Worm (Caenorhabditis elegans): ENCODE data around the gene R08C7.8.

R08C7.8 gene

DNA sequence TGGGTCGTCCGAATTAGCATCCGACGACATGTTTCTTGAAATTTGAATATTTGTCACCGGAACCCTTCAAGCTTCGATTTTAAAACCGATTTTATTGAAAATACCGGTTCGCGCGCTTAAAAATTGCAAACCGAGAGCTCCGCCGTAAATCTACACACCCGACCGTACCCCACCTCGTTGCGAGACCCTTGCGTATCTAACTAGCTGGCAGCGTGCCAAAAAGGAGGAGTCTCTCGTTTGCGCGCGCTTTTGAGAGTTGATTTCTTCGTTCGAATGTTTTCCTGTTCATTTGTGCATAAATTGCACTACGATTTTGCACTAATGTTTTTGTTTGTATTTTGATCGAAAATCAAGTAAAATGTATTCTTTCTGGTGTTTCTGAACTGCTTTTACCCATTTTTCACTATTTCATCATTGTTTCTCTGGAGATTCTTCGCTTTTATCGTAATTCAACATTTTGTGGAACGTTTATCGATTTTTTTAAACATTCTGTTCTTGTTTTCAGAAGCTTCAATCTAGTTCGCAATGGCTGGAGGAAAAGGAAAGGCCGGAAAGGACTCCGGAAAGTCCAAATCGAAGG lies 11.5 kb upstream of the R08C7.8 start, which contains the start of the genes wapl-1 and htz-1 (continued):
- TF ChIP-seq cebp-1 (GFP tag; IDR thresholded peaks at IDR 0.05) (peak; percentile 50; the same call in 1 of the 2 replicates), cebp-1 (tag; optimal IDR thresholded peaks at IDR 0.05) (peak; percentile 87), rec-8 (tag; optimal IDR thresholded peaks at IDR 0.05) (no peak), ama-1 (optimal IDR thresholded peaks at IDR 0.05) (no peak), ama-1 (GFP tag; optimal IDR thresholded peaks at IDR 0.05) (no peak), B0336.3 (GFP tag; IDR thresholded peaks at IDR 0.05) (peak; percentile 88), ceh-27 (GFP tag; optimal IDR thresholded peaks at IDR 0.05) (peak; percentile 94), zfh-2 (GFP tag; conservative IDR thresholded peaks at IDR 0.05) (peak; percentile 64; the same call in 1 of the 2 replicates), bed-1 (GFP tag; IDR thresholded peaks at IDR 0.05) (no peak), F49E8.2 (tag; optimal IDR thresholded peaks at IDR 0.05; ENCODE audit: insufficient read depth) (peak; percentile 78), F22D6.2 (tag; optimal IDR thresholded peaks at IDR 0.05) (no peak), snpc-3.4 (tag; optimal IDR thresholded peaks at IDR 0.05) (peak; percentile 90), sea-2 (GFP tag; IDR thresholded peaks at IDR 0.05) (no peak), aptf-3 (GFP tag; IDR thresholded peaks at IDR 0.05) (no peak), D2030.7 (GFP tag; IDR thresholded peaks at IDR 0.05) (peak; percentile 94), lin-35 (GFP tag; optimal IDR thresholded peaks at IDR 0.05) (peak; percentile 54 to 94 (median 76)), lag-1 (GFP tag; IDR thresholded peaks at IDR 0.05) (no peak), ZK185.1 (tag; optimal IDR thresholded peaks at IDR 0.05; ENCODE audit: poor library complexity, severe bottlenecking) (peak; percentile 88), Y53F4B.3 (GFP tag; IDR thresholded peaks at IDR 0.05) (no peak), nfyb-1 (GFP tag; IDR thresholded peaks at IDR 0.05) (peak; percentile 93), bed-2 (GFP tag; IDR thresholded peaks at IDR 0.05) (no peak), B0019.2 (GFP tag; conservative IDR thresholded peaks at IDR 0.05) (peak; percentile 93), Y56A3A.18 (GFP tag; IDR thresholded peaks at IDR 0.05) (peak; percentile 60; the same call in 1 of the 2 replicates), nfya-1 (tag; optimal IDR thresholded peaks at IDR 0.05; ENCODE audit: borderline replicate concordance, insufficient read depth) (no peak), unc-62 (GFP tag; optimal IDR thresholded peaks at IDR 0.05) (peak; percentile 21), Y67H2A.10 (GFP tag; conservative IDR thresholded peaks at IDR 0.05) (0 out of 2 replicates have a peak, but pooled peaks have one; percentile 66), egl-44 (GFP tag; IDR thresholded peaks at IDR 0.05) (no peak), K12H6.12 (tag; optimal IDR thresholded peaks at IDR 0.05) (peak; percentile 85), athp-1 (tag; optimal IDR thresholded peaks at IDR 0.05) (peak; percentile 65), B0035.1 (tag; optimal IDR thresholded peaks at IDR 0.05) (no peak), nhr-179 (tag; optimal IDR thresholded peaks at IDR 0.05) (no peak), ceh-40 (GFP tag; IDR thresholded peaks at IDR 0.05) (no peak), hrde-1 (tag; optimal IDR thresholded peaks at IDR 0.05; ENCODE audit: borderline replicate concordance) (no peak), Y53G8AR.9 (GFP tag; conservative IDR thresholded peaks at IDR 0.05) (peak; percentile 88), sdz-38 (tag; optimal IDR thresholded peaks at IDR 0.05) (no peak), mel-28 (tag; optimal IDR thresholded peaks at IDR 0.05; ENCODE audit: borderline replicate concordance) (no peak), cebp-2 (GFP tag; IDR thresholded peaks at IDR 0.05) (peak; percentile 72; the same call in 1 of the 2 replicates), dpl-1 (GFP tag; optimal IDR thresholded peaks at IDR 0.05) (peak; percentile 89), egl-18 (GFP tag; IDR thresholded peaks at IDR 0.05) (no peak), ekl-4 (GFP tag; IDR thresholded peaks at IDR 0.05) (peak; percentile 94), lin-26 (GFP tag; IDR thresholded peaks at IDR 0.05) (no peak), aptf-2 (GFP tag; conservative IDR thresholded peaks at IDR 0.05) (no peak), mxl-1 (tag; optimal IDR thresholded peaks at IDR 0.05) (no peak), ceh-58 (GFP tag; IDR thresholded peaks at IDR 0.05) (no peak), let-607 (tag; optimal IDR thresholded peaks at IDR 0.05) (peak; percentile 36 to 56), akir-1 (GFP tag; optimal IDR thresholded peaks at IDR 0.05) (peak; percentile 54), F33H1.4 (GFP tag; IDR thresholded peaks at IDR 0.05) (peak; percentile 99), tbp1 (GFP tag; optimal IDR thresholded peaks at IDR 0.05) (peak; percentile 76)

Measured in whole organism, young adult.